Fruit fly (Drosophila melanogaster) whole organism, pupa: ENCODE measurements around the gene udt.

Source experiments
- CG15710 ChIP-seq: fragments of 200-800 bp; sonication (Bioruptor generic); optimal IDR thresholded peaks from 2 replicates; lab custom pipeline; 2018; ENCODE audit warnings: missing biosample characterization, mild to moderate bottlenecking, missing genetic modification characterization, moderate library complexity
- CG17806 ChIP-seq: fragments of 200-800 bp; sonication (Bioruptor generic); optimal IDR thresholded peaks from 2 replicates; lab custom pipeline; 2018; ENCODE audit warnings: missing biosample characterization, mild to moderate bottlenecking, missing genetic modification characterization, moderate library complexity
- D1 ChIP-seq: fragments of 200-800 bp; sonication (Bioruptor generic); optimal IDR thresholded peaks from 2 replicates; lab custom pipeline; 2018; ENCODE audit warnings: missing biosample characterization, mild to moderate bottlenecking, missing genetic modification characterization, moderate library complexity
- EcR ChIP-seq: fragments of 200-800 bp; sonication (Bioruptor generic); optimal IDR thresholded peaks from 3 replicates; lab custom pipeline; 2019; ENCODE audit warnings: missing biosample characterization, missing genetic modification characterization, mild to moderate bottlenecking, moderate library complexity, missing genetic modification reagents
- Pif1B ChIP-seq: fragments of 200-800 bp; sonication (Bioruptor generic); optimal IDR thresholded peaks from 3 replicates; lab custom pipeline; 2016; ENCODE audit warnings: missing biosample characterization, missing genetic modification characterization
- gl ChIP-seq: fragments of 200-800 bp; sonication (Bioruptor generic); optimal IDR thresholded peaks from 2 replicates; lab custom pipeline; 2018; ENCODE audit warnings: missing biosample characterization, mild to moderate bottlenecking, missing genetic modification characterization
- rn ChIP-seq: fragments of 200-800 bp; sonication (Bioruptor generic); IDR thresholded peaks from 2 replicates; pipeline ENCODE4 v1.3.6; 2022; ENCODE audit warnings: missing biosample characterization, missing genetic modification characterization

DNA sequence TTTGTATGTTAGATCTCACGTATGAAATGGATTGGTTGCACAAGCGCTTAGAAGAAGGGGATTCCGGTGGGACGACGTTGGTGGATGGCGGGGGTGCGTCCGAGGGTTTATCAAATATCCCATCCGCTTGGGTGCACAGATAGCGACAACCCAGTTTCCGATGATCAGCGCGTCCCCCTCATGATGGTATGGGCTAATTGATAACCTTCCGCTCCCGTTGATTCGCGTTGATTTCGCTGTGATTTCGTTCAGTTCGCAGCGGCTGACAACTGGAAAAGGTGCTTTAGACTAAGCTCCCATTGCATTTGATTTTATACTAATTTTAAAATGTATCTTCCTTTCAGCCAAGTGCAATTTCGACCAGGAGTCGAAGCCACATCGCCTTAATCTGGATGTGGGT lies 26.5 kb upstream of the udt start:
- TF ChIP-seq CG17806 (tag; lab: Kevin White, UChicago) = no peak
- no peak for TF ChIP-seq Pif1B (GFP tag; lab: Kevin White, UChicago)
- no peak for TF ChIP-seq EcR (GFP tag; lab: Kevin White, UChicago)
- no peak for TF ChIP-seq rn (GFP tag; lab: Robert Waterston, UW)
- no peak for TF ChIP-seq gl (tag; lab: Kevin White, UChicago)
- TF ChIP-seq D1 (tag; lab: Kevin White, UChicago) = no peak
- no peak for TF ChIP-seq CG15710 (tag; lab: Kevin White, UChicago)
